Worm (Caenorhabditis elegans) whole organism, mixed stage, embryonic: Measurements from ENCODE around the gene C15H9.9.

Experiments
- M03D4.4 ChIP-seq: sonication (generic microtip); optimal IDR thresholded peaks from 2 replicates; lab custom pipeline; 2017; ENCODE audit warnings: mild to moderate bottlenecking, missing genetic modification characterization, missing compliant biosample characterization
- bed-3 ChIP-seq: fragments of 200-800 bp; sonication (Bioruptor generic); optimal IDR thresholded peaks from 3 replicates; lab custom pipeline; 2018; ENCODE audit warnings: mild to moderate bottlenecking, missing genetic modification characterization, moderate library complexity, missing compliant biosample characterization
- blmp-1 ChIP-seq: fragments of 150-350 bp; optimal IDR thresholded peaks from 2 replicates; lab custom pipeline; 2014; ENCODE audit warnings: missing biosample characterization, missing genetic modification characterization
- ceh-39 ChIP-seq: fragments of 150-350 bp; optimal IDR thresholded peaks from 2 replicates; lab custom pipeline; 2014; ENCODE audit warnings: missing biosample characterization, missing genetic modification characterization
- ceh-43 ChIP-seq: fragments of 200-800 bp; sonication (Bioruptor generic); optimal IDR thresholded peaks from 2 replicates; lab custom pipeline; 2018; ENCODE audit warnings: mild to moderate bottlenecking, missing genetic modification characterization, moderate library complexity, missing compliant biosample characterization
- ceh-83 ChIP-seq: fragments of 200-800 bp; sonication (Bioruptor generic); optimal IDR thresholded peaks from 2 replicates; lab custom pipeline; 2018; ENCODE audit warnings: mild to moderate bottlenecking, missing genetic modification characterization, missing compliant biosample characterization
- ces-1 ChIP-seq: fragments of 150-350 bp; optimal IDR thresholded peaks from 2 replicates; lab custom pipeline; 2014; ENCODE audit warnings: missing biosample characterization, missing genetic modification reagents, missing genetic modification characterization
- cnd-1 ChIP-seq: fragments of 200-800 bp; sonication (Bioruptor generic); optimal IDR thresholded peaks from 2 replicates; lab custom pipeline; 2018; ENCODE audit warnings: mild to moderate bottlenecking, missing genetic modification characterization, missing compliant biosample characterization
- drap-1 ChIP-seq: fragments of 200-800 bp; sonication (Bioruptor generic); optimal IDR thresholded peaks from 3 replicates; lab custom pipeline; 2018; ENCODE audit warnings: mild to moderate bottlenecking, missing genetic modification characterization, missing compliant biosample characterization
- elt-1 ChIP-seq: sonication (generic microtip); optimal IDR thresholded peaks from 2 replicates; lab custom pipeline; 2017; ENCODE audit warnings: missing genetic modification characterization, mild to moderate bottlenecking, missing compliant biosample characterization, antibody characterized with exemption, moderate library complexity, borderline replicate concordance; ENCODE audit not compliant: insufficient read depth
- elt-3 ChIP-seq: fragments of 150-350 bp; optimal IDR thresholded peaks from 2 replicates; lab custom pipeline; 2014; ENCODE audit warnings: missing biosample characterization, missing genetic modification characterization
- flh-1 ChIP-seq: fragments of 200-800 bp; sonication (Bioruptor generic); optimal IDR thresholded peaks from 2 replicates; lab custom pipeline; 2018; ENCODE audit warnings: mild to moderate bottlenecking, missing genetic modification characterization, moderate library complexity, missing compliant biosample characterization
- ham-2 ChIP-seq: fragments of 200-800 bp; sonication (Bioruptor generic); optimal IDR thresholded peaks from 2 replicates; lab custom pipeline; 2018; ENCODE audit warnings: mild to moderate bottlenecking, missing genetic modification characterization, missing compliant biosample characterization
- hlh-1 ChIP-seq: fragments of 150-350 bp; optimal IDR thresholded peaks from 2 replicates; lab custom pipeline; 2014; ENCODE audit warnings: missing biosample characterization, missing genetic modification reagents, missing genetic modification characterization
- lin-13 ChIP-seq: fragments of 150-350 bp; optimal IDR thresholded peaks from 2 replicates; lab custom pipeline; 2014; ENCODE audit warnings: missing biosample characterization, missing genetic modification characterization
- lin-32 ChIP-seq: fragments of 200-800 bp; sonication (Bioruptor generic); optimal IDR thresholded peaks from 2 replicates; lab custom pipeline; 2018; ENCODE audit warnings: mild to moderate bottlenecking, missing genetic modification characterization, missing compliant biosample characterization
- mep-1 ChIP-seq: fragments of 150-350 bp; optimal IDR thresholded peaks from 2 replicates; lab custom pipeline; 2017; ENCODE audit warnings: missing biosample characterization, missing genetic modification reagents, missing genetic modification characterization, inconsistent platforms
- mls-2 ChIP-seq: sonication (generic microtip); optimal IDR thresholded peaks from 2 replicates; lab custom pipeline; 2016; ENCODE audit warnings: mild to moderate bottlenecking, missing genetic modification characterization, moderate library complexity, missing compliant biosample characterization
- nhr-12 ChIP-seq: fragments of 150-350 bp; optimal IDR thresholded peaks from 2 replicates; lab custom pipeline; 2014; ENCODE audit warnings: missing biosample characterization, missing genetic modification characterization
- nhr-2 ChIP-seq: fragments of 150-350 bp; optimal IDR thresholded peaks from 2 replicates; lab custom pipeline; 2014; ENCODE audit warnings: missing biosample characterization, missing genetic modification characterization
- nhr-237 ChIP-seq: fragments of 150-350 bp; optimal IDR thresholded peaks from 2 replicates; lab custom pipeline; 2014; ENCODE audit warnings: missing biosample characterization, missing genetic modification characterization
- nhr-28 ChIP-seq: fragments of 150-350 bp; optimal IDR thresholded peaks from 2 replicates; lab custom pipeline; 2014; ENCODE audit warnings: missing biosample characterization, missing genetic modification characterization
- nhr-76 ChIP-seq: sonication (generic microtip); optimal IDR thresholded peaks from 2 replicates; lab custom pipeline; 2017; ENCODE audit warnings: missing biosample characterization, missing genetic modification characterization
- pha-4 ChIP-seq: fragments of 150-350 bp; optimal IDR thresholded peaks from 2 replicates; lab custom pipeline; 2018; ENCODE audit warnings: missing biosample characterization, missing genetic modification reagents, missing genetic modification characterization
- sem-2 ChIP-seq: fragments of 200-800 bp; sonication (Bioruptor generic); optimal IDR thresholded peaks from 2 replicates; lab custom pipeline; 2018; ENCODE audit warnings: mild to moderate bottlenecking, missing genetic modification characterization, missing compliant biosample characterization
- snpc-4 ChIP-seq: fragments of 150-350 bp; optimal IDR thresholded peaks from 2 replicates; lab custom pipeline; 2014; ENCODE audit warnings: missing biosample characterization, missing genetic modification characterization
- sptf-1 ChIP-seq: sonication (generic microtip); optimal IDR thresholded peaks from 2 replicates; lab custom pipeline; 2017; ENCODE audit warnings: mild to moderate bottlenecking, missing genetic modification characterization, moderate library complexity, missing compliant biosample characterization
- tbx-8 ChIP-seq: fragments of 200-800 bp; sonication (Bioruptor generic); optimal IDR thresholded peaks from 2 replicates; lab custom pipeline; 2018; ENCODE audit warnings: mild to moderate bottlenecking, missing genetic modification characterization, moderate library complexity, missing compliant biosample characterization
- unc-120 ChIP-seq: sonication (generic microtip); optimal IDR thresholded peaks from 2 replicates; lab custom pipeline; 2017; ENCODE audit warnings: missing genetic modification characterization, missing compliant biosample characterization; ENCODE audit not compliant: poor library complexity, severe bottlenecking
- unc-39 ChIP-seq: fragments of 150-350 bp; optimal IDR thresholded peaks from 2 replicates; lab custom pipeline; 2014; ENCODE audit warnings: missing biosample characterization, missing genetic modification characterization
- unc-62 ChIP-seq: fragments of 150-350 bp; optimal IDR thresholded peaks from 2 replicates; lab custom pipeline; 2014; ENCODE audit warnings: missing biosample characterization, missing genetic modification reagents, missing genetic modification characterization

The C15H9.9 gene

DNA sequence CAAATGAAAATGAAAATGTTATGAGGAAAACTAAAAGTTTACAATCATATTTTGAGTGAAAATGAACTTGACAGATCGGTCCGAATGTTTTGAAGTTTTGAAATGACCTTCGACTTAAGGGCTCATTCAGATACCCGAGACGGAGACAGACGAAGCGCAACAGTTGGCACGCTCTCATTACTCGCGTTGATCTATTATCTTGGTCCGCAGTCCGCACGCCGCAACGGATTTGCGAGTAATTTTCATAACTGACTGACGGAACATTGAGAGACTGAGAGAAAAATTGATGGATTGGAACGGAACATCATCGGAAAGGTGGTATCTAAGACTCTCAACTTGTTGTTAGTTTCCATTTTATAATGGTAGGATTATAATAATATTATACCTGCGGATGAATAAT, 17.8 kb upstream of the C15H9.9 start:
- TF ChIP-seq elt-3 (tag; lab: Kevin White, UChicago) (no peak), drap-1 (GFP tag; lab: Kevin White, UChicago) (no peak), cnd-1 (tag; lab: Kevin White, UChicago) (no peak), M03D4.4 (tag; lab: Kevin White, UChicago) (no peak), unc-120 (tag; lab: Kevin White, UChicago) (peak; percentile 45), snpc-4 (tag; lab: Kevin White, UChicago) (no peak), mep-1 (no peak), lin-13 (no peak), nhr-237 (tag; lab: Kevin White, UChicago) (no peak), blmp-1 (tag; lab: Kevin White, UChicago) (no peak), nhr-76 (tag; lab: Kevin White, UChicago) (no peak), unc-62 (GFP tag; lab: Kevin White, UChicago) (peak; percentile 81), hlh-1 (tag; lab: Kevin White, UChicago) (peak; percentile 94), ceh-83 (GFP tag; lab: Kevin White, UChicago) (no peak), ceh-39 (tag; lab: Kevin White, UChicago) (no peak), flh-1 (no peak), pha-4 (tag; lab: Kevin White, UChicago) (no peak), mls-2 (no peak), nhr-2 (tag; lab: Kevin White, UChicago) (no peak), elt-1 (tag; lab: Kevin White, UChicago) (no peak), ceh-43 (no peak)

DNA sequence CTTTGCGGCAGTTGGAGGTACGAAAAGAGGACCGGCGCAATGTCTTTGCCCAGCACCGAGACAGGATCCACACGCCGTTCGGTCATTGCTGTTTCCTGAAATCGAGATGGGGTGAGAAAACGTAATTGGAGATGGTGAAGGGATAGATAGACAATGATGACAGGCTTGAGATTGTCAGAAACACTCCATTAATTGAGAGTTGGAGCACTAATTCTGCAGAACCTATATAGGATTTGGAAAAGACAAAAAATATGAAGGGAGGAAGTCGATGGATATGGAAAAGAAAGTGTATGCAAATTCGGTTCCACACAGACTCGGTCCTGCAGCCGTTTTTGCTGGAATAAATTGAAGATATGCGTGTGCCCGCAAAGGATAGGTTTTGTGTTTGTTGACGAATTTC, 10.2 kb upstream of the C15H9.9 start, which contains the start of gene Y72A10A.1:
TSS of gene Y72A10A.1 (minus strand) at position 101 of the 400 bp plus-strand sequence.
- TF ChIP-seq nhr-28 (tag; lab: Kevin White, UChicago) (no peak), nhr-12 (tag; lab: Kevin White, UChicago) (no peak), blmp-1 (tag; lab: Kevin White, UChicago) (no peak), lin-32 (no peak), ces-1 (GFP tag; lab: Kevin White, UChicago) (no peak), elt-3 (tag; lab: Kevin White, UChicago) (no peak), unc-39 (tag; lab: Kevin White, UChicago) (no peak), sem-2 (GFP tag; lab: Kevin White, UChicago) (no peak), tbx-8 (GFP tag; lab: Kevin White, UChicago) (no peak), unc-62 (GFP tag; lab: Kevin White, UChicago) (no peak), flh-1 (no peak), drap-1 (GFP tag; lab: Kevin White, UChicago) (no peak), ham-2 (GFP tag; lab: Kevin White, UChicago) (no peak), ceh-39 (tag; lab: Kevin White, UChicago) (no peak), hlh-1 (tag; lab: Kevin White, UChicago) (no peak), cnd-1 (tag; lab: Kevin White, UChicago) (no peak)
- TF ChIP-seq, all 35 proteins: peak for 0

ce11 chrX:6134423-6134822, 6.3 kb upstream of the C15H9.9 start:
- TF ChIP-seq unc-120 (tag; lab: Kevin White, UChicago) (peak; percentile 21), mep-1 (no peak), ham-2 (GFP tag; lab: Kevin White, UChicago) (no peak), ces-1 (GFP tag; lab: Kevin White, UChicago) (peak; percentile 47), flh-1 (no peak), cnd-1 (tag; lab: Kevin White, UChicago) (peak; percentile 42), lin-32 (peak; percentile 13), sptf-1 (peak; percentile 71)

DNA sequence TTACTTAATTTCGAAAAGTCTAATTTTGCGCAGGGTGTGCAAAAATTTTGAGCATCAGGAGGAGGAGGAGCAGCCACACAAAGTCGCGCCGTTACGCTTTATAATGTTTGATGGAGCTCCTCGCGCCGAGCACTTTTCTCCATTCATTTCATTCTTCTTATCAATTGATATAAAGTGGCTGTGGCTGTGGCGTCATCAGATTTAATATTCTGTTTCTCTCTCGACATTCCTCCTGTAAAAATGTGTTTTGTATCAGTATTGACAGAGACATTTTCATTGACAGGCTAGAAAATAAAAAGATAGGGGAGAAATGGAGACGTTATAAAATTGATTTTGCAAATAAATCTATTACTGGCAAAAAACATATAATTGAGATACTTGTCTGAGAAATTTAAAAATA, 1.2 kb upstream of the C15H9.9 start:
- TF ChIP-seq nhr-12 (tag; lab: Kevin White, UChicago): no peak
- TF ChIP-seq, all 35 proteins: peak for 0

DNA sequence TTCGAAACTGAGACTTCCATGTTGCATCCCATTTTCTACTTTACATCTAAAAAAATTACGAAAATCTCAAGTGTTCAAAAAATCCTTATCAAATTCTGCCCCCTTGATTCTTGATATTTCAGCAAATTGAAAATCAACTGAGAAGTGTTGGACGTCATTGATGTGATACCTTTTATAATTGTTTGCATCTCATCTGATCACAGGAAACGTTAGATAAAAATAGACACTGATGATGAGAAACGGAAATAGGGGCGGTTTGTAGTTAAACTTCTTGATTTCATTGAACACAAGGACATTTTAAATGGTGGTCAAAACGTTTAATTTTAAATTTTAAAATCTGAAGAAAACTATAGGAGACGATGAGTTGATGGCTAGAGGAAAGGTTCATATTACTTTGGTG, 698 bp upstream of the C15H9.9 start:
- TF ChIP-seq snpc-4 (tag; lab: Kevin White, UChicago) (no peak), cnd-1 (tag; lab: Kevin White, UChicago) (no peak), unc-39 (tag; lab: Kevin White, UChicago) (no peak), lin-13 (no peak), nhr-28 (tag; lab: Kevin White, UChicago) (no peak), sptf-1 (no peak), bed-3 (GFP tag; lab: Kevin White, UChicago) (no peak), elt-1 (tag; lab: Kevin White, UChicago) (no peak), nhr-76 (tag; lab: Kevin White, UChicago) (no peak), hlh-1 (tag; lab: Kevin White, UChicago) (no peak)
